Fruit fly (Drosophila melanogaster): Measurements from ENCODE around the gene CG15412.

- TF ChIP-seq Pif1B (GFP tag; optimal IDR thresholded peaks at IDR 0.05), result peak; percentile 94
- peak; percentile 99 for TF ChIP-seq CG4496 (GFP tag; IDR thresholded peaks at IDR 0.05)
- peak; percentile 88 for TF ChIP-seq CG8301 (tag; optimal IDR thresholded peaks at IDR 0.05)
- TF ChIP-seq Snoo (tag; optimal IDR thresholded peaks at IDR 0.05), result peak; percentile 87
- TF ChIP-seq CG34367 (tag; optimal IDR thresholded peaks at IDR 0.05), result peak; percentile 89
- peak; percentile 95 for TF ChIP-seq Pif1A (GFP tag; optimal IDR thresholded peaks at IDR 0.05)
- TF ChIP-seq CG8159 (tag; optimal IDR thresholded peaks at IDR 0.05), result peak; percentile 93
- peak; percentile 73 for TF ChIP-seq EcR (GFP tag; optimal IDR thresholded peaks at IDR 0.05)
These were observed 27.3 kb downstream of the CG15412 start for dm6 chr2L:3348146-3348747.

Data from whole organism, pupa.